Fruit fly (Drosophila melanogaster): Measurements from ENCODE around the gene Tsp74F.

Gene Tsp74F

DNA sequence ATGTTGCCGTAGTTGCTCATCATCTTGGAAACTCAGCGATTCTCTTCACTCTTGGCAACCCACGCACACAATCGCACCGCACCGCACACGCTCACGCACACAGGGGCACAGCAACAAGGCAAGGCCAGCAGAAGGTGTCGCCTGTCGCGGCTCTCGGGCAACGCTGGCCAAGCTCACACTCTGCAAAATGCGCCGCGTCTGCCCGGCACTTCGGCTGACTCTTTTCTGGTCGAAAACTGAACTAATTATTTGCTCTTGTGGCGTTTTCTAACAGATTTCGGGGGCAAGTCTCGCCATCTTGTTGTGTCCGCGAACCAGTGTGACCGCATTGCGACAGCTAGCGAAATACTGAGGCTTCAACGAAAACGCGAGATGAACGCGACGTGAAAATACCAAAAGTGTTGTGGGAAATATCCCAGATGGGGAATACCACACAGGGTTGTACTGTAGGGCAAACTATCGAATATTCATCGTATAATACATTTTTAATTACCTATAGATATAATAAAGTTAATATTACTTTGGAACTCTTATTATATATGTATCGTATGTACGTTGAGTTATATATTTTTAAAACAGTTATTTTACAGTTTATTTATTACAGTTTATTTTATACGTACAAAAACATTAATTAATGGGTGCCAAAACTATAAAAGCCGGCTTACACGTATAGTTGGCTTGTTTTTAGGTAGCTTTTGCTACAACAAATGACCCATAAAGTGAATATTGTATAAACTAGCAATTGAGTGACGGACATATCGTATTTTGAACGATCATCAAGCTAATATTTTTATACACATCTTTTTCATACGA, 49.3 kb downstream of the Tsp74F start, which contains the start of the genes MED19 and CG7430:
TSS of gene MED19 (minus strand) at position 333 of the 813 bp plus-strand sequence.
TSS of gene CG7430 (plus strand) at position 748 of the 813 bp plus-strand sequence.
- TF ChIP-seq CG4496 (GFP tag; IDR thresholded peaks at IDR 0.05) (peak; percentile 54; the same call in 2 of the 3 replicates), CG12605 (GFP tag; IDR thresholded peaks at IDR 0.05) (peak; percentile 29; the same call in 1 of the 2 replicates), gl (tag; optimal IDR thresholded peaks at IDR 0.05) (peak; percentile 24), EcR (GFP tag; optimal IDR thresholded peaks at IDR 0.05) (peak; percentile 87), CG15710 (tag; optimal IDR thresholded peaks at IDR 0.05) (no peak)

DNA sequence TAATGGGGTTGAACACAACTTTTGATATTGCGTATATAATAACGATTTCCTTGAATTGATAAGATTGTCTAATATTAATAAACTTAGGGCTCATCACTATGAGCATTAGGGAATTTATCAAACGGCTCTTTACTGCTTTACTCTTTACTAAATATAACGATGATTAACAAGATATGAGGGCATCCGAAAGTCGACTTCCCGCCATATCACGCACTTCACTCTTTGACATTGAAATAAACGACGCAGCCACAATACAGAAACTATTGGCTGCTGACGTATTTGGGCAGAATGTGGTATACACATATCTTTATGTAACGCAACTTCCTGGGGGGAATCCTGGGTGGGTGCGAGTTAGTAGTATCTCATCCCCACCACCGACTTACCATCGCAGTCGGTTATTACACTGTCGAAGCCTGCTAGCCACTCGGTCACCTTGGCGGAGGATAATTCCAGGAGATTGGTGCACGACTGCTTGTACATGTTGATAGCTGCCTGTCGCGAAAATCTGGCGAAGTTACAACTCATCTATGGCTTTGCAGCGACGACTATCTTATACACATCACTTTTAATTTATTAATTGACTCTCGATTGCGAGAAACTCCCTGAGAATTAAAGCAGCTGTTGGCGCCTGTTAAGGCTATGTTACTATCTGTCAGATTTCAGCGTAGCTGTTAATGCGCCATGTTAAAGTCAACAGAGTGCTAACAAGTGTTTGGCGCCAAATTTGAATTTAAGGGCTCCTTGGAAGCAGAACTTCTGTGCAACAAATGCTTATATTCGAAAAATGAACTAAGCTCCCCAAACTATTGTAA, 52.6 kb downstream of the Tsp74F start, which contains the start of gene CG5567:
TSS of gene CG5567 (minus strand) at position 653 of the 812 bp plus-strand sequence.
- no peak for TF ChIP-seq D1 (tag; optimal IDR thresholded peaks at IDR 0.05)
- no peak for TF ChIP-seq CG15710 (tag; optimal IDR thresholded peaks at IDR 0.05)
- peak; percentile 38 for TF ChIP-seq EcR (GFP tag; optimal IDR thresholded peaks at IDR 0.05)
- no peak for TF ChIP-seq Pif1B (GFP tag; optimal IDR thresholded peaks at IDR 0.05)
- TF ChIP-seq fd96Ca (GFP tag; IDR thresholded peaks at IDR 0.05) = 0 out of 3 replicates have a peak, but pooled peaks have one; percentile 17
- TF ChIP-seq CG12605 (GFP tag; IDR thresholded peaks at IDR 0.05) = 0 out of 2 replicates have a peak, but pooled peaks have one; percentile 19
- 0 out of 2 replicates have a peak, but pooled peaks have one; percentile 33 for TF ChIP-seq CG32121 (GFP tag; IDR thresholded peaks at IDR 0.05)
- no peak for TF ChIP-seq CG34367 (tag; optimal IDR thresholded peaks at IDR 0.05)
- no peak for TF ChIP-seq CG10348 (GFP tag; IDR thresholded peaks at IDR 0.05)
- TF ChIP-seq Snoo (tag; optimal IDR thresholded peaks at IDR 0.05) = peak; percentile 2
- no peak for TF ChIP-seq CG13204 (GFP tag; optimal IDR thresholded peaks at IDR 0.05)
- TF ChIP-seq CG17806 (tag; optimal IDR thresholded peaks at IDR 0.05) = peak; percentile 10
- no peak for TF ChIP-seq Pif1A (GFP tag; optimal IDR thresholded peaks at IDR 0.05)
- TF ChIP-seq rn (GFP tag; IDR thresholded peaks at IDR 0.05) = no peak

All from whole organism, pupa.